Worm (Caenorhabditis elegans) whole organism, L1 larva: ENCODE measurements around the gene ZK856.11.

ENCODE experiments used
- ces-1 ChIP-seq: fragments of 150-350 bp; optimal IDR thresholded peaks from 2 replicates; lab custom pipeline; 2014; ENCODE audit warnings: missing biosample characterization, missing genetic modification reagents, missing genetic modification characterization
- egl-13 ChIP-seq: sonication (generic microtip); optimal IDR thresholded peaks from 2 replicates; lab custom pipeline; 2016; ENCODE audit warnings: missing genotype, missing genetic modification reagents, missing genetic modification characterization, missing compliant biosample characterization
- mdl-1 ChIP-seq, 2 experiments: fragments of 150-350 bp; optimal IDR thresholded peaks; 2 replicates each; lab custom pipeline; 2014 to 2017; ENCODE audit warnings: missing biosample characterization in 2 of 2, missing genetic modification characterization in 2 of 2, inconsistent platforms in 1 of 2
- nhr-71 ChIP-seq: sonication (generic microtip); optimal IDR thresholded peaks from 2 replicates; lab custom pipeline; 2016; ENCODE audit warnings: mild to moderate bottlenecking, missing genetic modification characterization, moderate library complexity, missing compliant biosample characterization
- snpc-4 ChIP-seq: fragments of 150-350 bp; optimal IDR thresholded peaks from 2 replicates; lab custom pipeline; 2014; ENCODE audit warnings: missing biosample characterization, missing genetic modification characterization
- swsn-7 ChIP-seq: sonication (generic microtip); optimal IDR thresholded peaks from 2 replicates; lab custom pipeline; 2016; ENCODE audit warnings: missing genetic modification characterization, missing compliant biosample characterization
- tlp-1 ChIP-seq: fragments of 150-350 bp; optimal IDR thresholded peaks from 2 replicates; lab custom pipeline; 2014; ENCODE audit warnings: missing biosample characterization, missing genetic modification characterization
- unc-62 ChIP-seq: fragments of 150-350 bp; optimal IDR thresholded peaks from 2 replicates; lab custom pipeline; 2014; ENCODE audit warnings: missing biosample characterization, missing genetic modification reagents, missing genetic modification characterization
- vab-15 ChIP-seq: sonication (generic microtip); optimal IDR thresholded peaks from 2 replicates; lab custom pipeline; 2017; ENCODE audit warnings: missing genotype, mild to moderate bottlenecking, missing genetic modification characterization, missing compliant biosample characterization

DNA sequence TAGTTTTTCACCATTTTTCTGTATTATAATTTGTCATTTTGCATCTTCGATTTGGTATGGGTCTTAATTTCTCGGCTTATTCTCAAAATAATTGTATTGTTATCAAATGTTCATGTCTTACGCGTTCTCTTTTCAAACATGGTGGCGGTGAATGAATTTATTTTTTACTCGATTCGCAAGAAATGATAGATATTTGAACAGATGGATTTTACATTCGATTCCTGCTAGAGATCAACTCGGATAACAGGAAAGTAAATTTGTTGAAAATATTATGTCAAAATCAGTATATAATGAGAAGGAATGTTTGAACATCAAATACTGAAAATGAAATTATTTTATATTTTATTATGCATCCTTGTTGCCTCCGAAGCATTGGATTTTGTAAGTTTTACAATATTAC, 21.8 kb downstream of the ZK856.11 start, which contains the start of gene ZK856.4:
- no peak for TF ChIP-seq nhr-71 (tag; lab: Kevin White, UChicago)
- TF ChIP-seq egl-13 (tag; lab: Kevin White, UChicago), result no peak
- no peak for TF ChIP-seq unc-62
- no peak for TF ChIP-seq vab-15 (tag; lab: Kevin White, UChicago)
- no peak for TF ChIP-seq tlp-1
- TF ChIP-seq snpc-4, result no peak
- no peak for TF ChIP-seq swsn-7 (tag; lab: Kevin White, UChicago)
- TF ChIP-seq ces-1, result no peak
- no peak for TF ChIP-seq mdl-1 (tag; optimal IDR thresholded peaks at IDR 0.05; lab: Kevin White, UChicago)
